Worm (Caenorhabditis elegans) whole organism, early embryonic: ENCODE results near the gene cest-2.3.
"Not testable (repeated sequence)": the region's sequence is repeated elsewhere in the genome, so short reads cannot be mapped to it uniquely, and the experiment has no call there.

Source experiments
- F13C5.2 ChIP-seq: sonication (generic microtip); optimal IDR thresholded peaks from 2 replicates; lab custom pipeline; 2017; ENCODE audit warnings: mild to moderate bottlenecking, missing genetic modification characterization, inconsistent platforms, missing compliant biosample characterization
- aly-1 ChIP-seq: sonication (generic microtip); optimal IDR thresholded peaks from 2 replicates; lab custom pipeline; 2016; ENCODE audit warnings: missing genetic modification characterization, missing compliant biosample characterization
- ama-1 ChIP-seq: fragments of 150-350 bp; optimal IDR thresholded peaks from 2 replicates; lab custom pipeline; 2014
- ceh-36 ChIP-seq: sonication (generic microtip); optimal IDR thresholded peaks from 2 replicates; lab custom pipeline; 2016; ENCODE audit warnings: missing genetic modification characterization, inconsistent platforms, missing compliant biosample characterization
- ets-7 ChIP-seq: sonication (generic microtip); optimal IDR thresholded peaks from 2 replicates; lab custom pipeline; 2016; ENCODE audit warnings: missing genotype, missing genetic modification characterization, missing compliant biosample characterization
- flt-1 ChIP-seq: fragments of 200-800 bp; sonication (Bioruptor generic); IDR thresholded peaks from 2 replicates; pipeline ENCODE4 v1.3.6; 2022; ENCODE audit warnings: missing genetic modification characterization, missing compliant biosample characterization
- hmg-4 ChIP-seq: fragments of 200-800 bp; sonication (Bioruptor generic); optimal IDR thresholded peaks from 2 replicates; lab custom pipeline; 2018; ENCODE audit warnings: mild to moderate bottlenecking, missing genetic modification characterization, missing compliant biosample characterization
- hnd-1 ChIP-seq: sonication (generic microtip); optimal IDR thresholded peaks from 2 replicates; lab custom pipeline; 2016; ENCODE audit warnings: missing genetic modification characterization, missing compliant biosample characterization
- pes-1 ChIP-seq: fragments of 200-800 bp; sonication (Bioruptor generic); IDR thresholded peaks from 2 replicates; pipeline ENCODE4 v1.3.6; 2022; ENCODE audit warnings: missing genetic modification reagents, missing genetic modification characterization, missing compliant biosample characterization
- sea-1 ChIP-seq: fragments of 200-800 bp; sonication (Bioruptor generic); conservative IDR thresholded peaks from 2 replicates; pipeline ENCODE4 v1.3.6; 2022; ENCODE audit warnings: missing genetic modification characterization, missing compliant biosample characterization
- tbx-37 ChIP-seq: fragments of 200-800 bp; sonication (Bioruptor generic); conservative IDR thresholded peaks from 2 replicates; pipeline ENCODE4 v1.3.6; 2022; ENCODE audit warnings: missing genetic modification reagents, missing genetic modification characterization, missing compliant biosample characterization

DNA sequence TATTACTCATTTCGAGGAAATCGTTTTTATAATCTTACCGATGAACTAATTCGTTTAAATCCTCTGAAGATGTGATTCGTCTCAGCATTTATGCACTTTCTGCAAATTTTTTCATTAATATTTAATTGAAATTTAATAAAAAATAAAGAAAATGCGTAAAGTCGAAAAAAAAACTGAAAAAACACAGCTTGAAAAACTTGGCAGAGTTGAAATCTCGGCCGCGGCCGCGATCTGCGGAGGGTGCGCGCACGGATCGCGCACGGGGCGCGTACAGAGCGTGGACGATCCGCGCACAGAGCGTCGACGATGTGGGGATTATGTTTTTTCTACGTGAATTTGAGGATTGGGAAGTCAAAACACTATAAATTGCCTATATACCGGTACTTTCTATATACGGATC lies 45.0 kb downstream of the cest-2.3 start, which contains the start of gene AH10.4:
- TF ChIP-seq ama-1 (lab: Kevin White, UChicago); flt-1; hmg-4 (GFP tag; lab: Kevin White, UChicago); tbx-37 (GFP tag; lab: Robert Waterston, UW); pes-1 (GFP tag; lab: Robert Waterston, UW); ets-7; ceh-36 (tag; lab: Kevin White, UChicago); hnd-1 (tag; lab: Kevin White, UChicago); F13C5.2 (tag; lab: Kevin White, UChicago); aly-1; sea-1 (GFP tag; lab: Robert Waterston, UW): not testable (repeated sequence)
